Worm (Caenorhabditis elegans): ENCODE data around the gene ugt-30.
"Not testable (repeated sequence)": the region's sequence is repeated elsewhere in the genome, so short reads cannot be mapped to it uniquely, and the experiment has no call there.

DNA sequence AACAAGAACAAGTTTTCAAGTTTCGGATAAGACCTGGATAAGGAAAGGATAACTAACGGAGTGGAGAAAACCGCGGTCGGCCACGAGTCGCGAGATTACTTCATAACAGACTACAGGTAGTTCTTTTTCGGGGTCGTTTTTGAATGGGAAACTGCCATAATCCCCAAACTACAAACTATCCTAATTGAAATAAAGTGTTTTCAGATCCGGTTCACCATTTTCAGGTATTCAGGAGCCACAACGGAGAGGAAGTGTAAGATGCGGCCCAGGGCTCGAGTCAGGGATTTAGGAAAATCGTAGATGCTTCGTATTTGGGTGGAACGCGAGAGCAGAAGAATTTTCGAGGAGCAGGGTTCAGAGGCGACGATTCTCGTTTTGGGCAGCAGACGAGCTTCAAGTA, 9.1 kb downstream of the ugt-30 start, which contains the start of gene T01G5.8:
- TF ChIP-seq nhr-11, egl-27, aly-2, skn-1, zag-1, ztf-4 (tag; optimal IDR thresholded peaks at IDR 0.05): not testable (repeated sequence)

Measured in whole organism, L2 larva.